Worm (Caenorhabditis elegans): ENCODE results near the gene AH10.2.

AH10.2 gene

ce11 chrV:14141846-14142245, 14.7 kb upstream of the AH10.2 start:
- no peak for TF ChIP-seq aly-1 (tag; optimal IDR thresholded peaks at IDR 0.05)
- TF ChIP-seq ets-7 (tag; optimal IDR thresholded peaks at IDR 0.05), result no peak
- no peak for TF ChIP-seq hnd-1 (tag; optimal IDR thresholded peaks at IDR 0.05)
- TF ChIP-seq ceh-36 (tag; optimal IDR thresholded peaks at IDR 0.05), result no peak
- no peak for TF ChIP-seq ama-1 (optimal IDR thresholded peaks at IDR 0.05)
- TF ChIP-seq hmbx-1 (tag; optimal IDR thresholded peaks at IDR 0.05), result no peak
- TF ChIP-seq scrt-1 (GFP tag; IDR thresholded peaks at IDR 0.05), result no peak
- no peak for TF ChIP-seq tra-4 (tag; optimal IDR thresholded peaks at IDR 0.05)
- TF ChIP-seq sea-1 (GFP tag; conservative IDR thresholded peaks at IDR 0.05), result no peak
- TF ChIP-seq pes-1 (GFP tag; IDR thresholded peaks at IDR 0.05), result no peak
- no peak for TF ChIP-seq hmg-4 (GFP tag; optimal IDR thresholded peaks at IDR 0.05)
- TF ChIP-seq tbx-11 (GFP tag; IDR thresholded peaks at IDR 0.05), result no peak
- no peak for TF ChIP-seq tbx-37 (GFP tag; conservative IDR thresholded peaks at IDR 0.05)
- no peak for TF ChIP-seq B0310.2 (tag; optimal IDR thresholded peaks at IDR 0.05)
- no peak for TF ChIP-seq flt-1 (GFP tag; IDR thresholded peaks at IDR 0.05)
- TF ChIP-seq F13C5.2 (tag; optimal IDR thresholded peaks at IDR 0.05), result no peak

ce11 chrV:14143634-14144033, 12.9 kb upstream of the AH10.2 start:
- TF ChIP-seq tra-4 (tag; optimal IDR thresholded peaks at IDR 0.05) (no peak), aly-1 (tag; optimal IDR thresholded peaks at IDR 0.05) (no peak), ceh-13 (GFP tag; optimal IDR thresholded peaks at IDR 0.05) (no peak), sea-1 (GFP tag; conservative IDR thresholded peaks at IDR 0.05) (no peak), ets-7 (tag; optimal IDR thresholded peaks at IDR 0.05) (no peak), pes-1 (GFP tag; IDR thresholded peaks at IDR 0.05) (no peak), tbx-11 (GFP tag; IDR thresholded peaks at IDR 0.05) (no peak), hmg-4 (GFP tag; optimal IDR thresholded peaks at IDR 0.05) (no peak), B0310.2 (tag; optimal IDR thresholded peaks at IDR 0.05) (no peak), ama-1 (optimal IDR thresholded peaks at IDR 0.05) (no peak), ceh-36 (tag; optimal IDR thresholded peaks at IDR 0.05) (no peak), tbx-37 (GFP tag; conservative IDR thresholded peaks at IDR 0.05) (no peak), hnd-1 (tag; optimal IDR thresholded peaks at IDR 0.05) (no peak), hmbx-1 (tag; optimal IDR thresholded peaks at IDR 0.05) (no peak), flt-1 (GFP tag; IDR thresholded peaks at IDR 0.05) (no peak), F13C5.2 (tag; optimal IDR thresholded peaks at IDR 0.05) (no peak), scrt-1 (GFP tag; IDR thresholded peaks at IDR 0.05) (no peak)

- TF ChIP-seq F13C5.2 (tag; optimal IDR thresholded peaks at IDR 0.05) (no peak), ets-7 (tag; optimal IDR thresholded peaks at IDR 0.05) (no peak), flt-1 (GFP tag; IDR thresholded peaks at IDR 0.05) (no peak), ceh-36 (tag; optimal IDR thresholded peaks at IDR 0.05) (no peak), pes-1 (GFP tag; IDR thresholded peaks at IDR 0.05) (no peak), aly-1 (tag; optimal IDR thresholded peaks at IDR 0.05) (no peak), tbx-37 (GFP tag; conservative IDR thresholded peaks at IDR 0.05) (no peak), hmbx-1 (tag; optimal IDR thresholded peaks at IDR 0.05) (no peak), ama-1 (optimal IDR thresholded peaks at IDR 0.05) (no peak), hnd-1 (tag; optimal IDR thresholded peaks at IDR 0.05) (no peak), tbx-11 (GFP tag; IDR thresholded peaks at IDR 0.05) (no peak), scrt-1 (GFP tag; IDR thresholded peaks at IDR 0.05) (no peak), sea-1 (GFP tag; conservative IDR thresholded peaks at IDR 0.05) (no peak), ceh-13 (GFP tag; optimal IDR thresholded peaks at IDR 0.05) (no peak), tra-4 (tag; optimal IDR thresholded peaks at IDR 0.05) (no peak), B0310.2 (tag; optimal IDR thresholded peaks at IDR 0.05) (no peak), hmg-4 (GFP tag; optimal IDR thresholded peaks at IDR 0.05) (no peak)
Observed at ce11 chrV:14145267-14145666, 11.3 kb upstream of the AH10.2 start, which contains the start of gene par-1. par-1 (minus strand) TSS chrV:14145367.

- TF ChIP-seq B0310.2 (tag; optimal IDR thresholded peaks at IDR 0.05) (no peak), tra-4 (tag; optimal IDR thresholded peaks at IDR 0.05) (no peak), F13C5.2 (tag; optimal IDR thresholded peaks at IDR 0.05) (no peak), flt-1 (GFP tag; IDR thresholded peaks at IDR 0.05) (no peak), hnd-1 (tag; optimal IDR thresholded peaks at IDR 0.05) (no peak), ama-1 (optimal IDR thresholded peaks at IDR 0.05) (no peak), tbx-37 (GFP tag; conservative IDR thresholded peaks at IDR 0.05) (no peak), hmg-4 (GFP tag; optimal IDR thresholded peaks at IDR 0.05) (no peak)
Observed at ce11 chrV:14146199-14146598, 10.4 kb upstream of the AH10.2 start, which contains the start of gene acs-10. acs-10 (plus strand) TSS chrV:14146499.

ce11 chrV:14147114-14147513, 9.5 kb upstream of the AH10.2 start:
- TF ChIP-seq aly-1 (tag; optimal IDR thresholded peaks at IDR 0.05) (no peak), ceh-13 (GFP tag; optimal IDR thresholded peaks at IDR 0.05) (no peak), sea-1 (GFP tag; conservative IDR thresholded peaks at IDR 0.05) (no peak), hnd-1 (tag; optimal IDR thresholded peaks at IDR 0.05) (no peak), F13C5.2 (tag; optimal IDR thresholded peaks at IDR 0.05) (no peak), hmg-4 (GFP tag; optimal IDR thresholded peaks at IDR 0.05) (no peak), tra-4 (tag; optimal IDR thresholded peaks at IDR 0.05) (no peak), ceh-36 (tag; optimal IDR thresholded peaks at IDR 0.05) (no peak), tbx-37 (GFP tag; conservative IDR thresholded peaks at IDR 0.05) (no peak), pes-1 (GFP tag; IDR thresholded peaks at IDR 0.05) (no peak), flt-1 (GFP tag; IDR thresholded peaks at IDR 0.05) (no peak), B0310.2 (tag; optimal IDR thresholded peaks at IDR 0.05) (no peak), ama-1 (optimal IDR thresholded peaks at IDR 0.05) (no peak), ets-7 (tag; optimal IDR thresholded peaks at IDR 0.05) (no peak), tbx-11 (GFP tag; IDR thresholded peaks at IDR 0.05) (no peak)

- TF ChIP-seq hnd-1 (tag; optimal IDR thresholded peaks at IDR 0.05) (no peak), scrt-1 (GFP tag; IDR thresholded peaks at IDR 0.05) (no peak), tra-4 (tag; optimal IDR thresholded peaks at IDR 0.05) (no peak), hmbx-1 (tag; optimal IDR thresholded peaks at IDR 0.05) (no peak), flt-1 (GFP tag; IDR thresholded peaks at IDR 0.05) (no peak), ama-1 (optimal IDR thresholded peaks at IDR 0.05) (no peak), sea-1 (GFP tag; conservative IDR thresholded peaks at IDR 0.05) (no peak), hmg-4 (GFP tag; optimal IDR thresholded peaks at IDR 0.05) (no peak), tbx-11 (GFP tag; IDR thresholded peaks at IDR 0.05) (no peak), F13C5.2 (tag; optimal IDR thresholded peaks at IDR 0.05) (no peak), aly-1 (tag; optimal IDR thresholded peaks at IDR 0.05) (no peak), pes-1 (GFP tag; IDR thresholded peaks at IDR 0.05) (no peak), ceh-13 (GFP tag; optimal IDR thresholded peaks at IDR 0.05) (no peak)
Observed at ce11 chrV:14149125-14149524, 7.4 kb upstream of the AH10.2 start.

- TF ChIP-seq tra-4 (tag; optimal IDR thresholded peaks at IDR 0.05) (no peak), tbx-11 (GFP tag; IDR thresholded peaks at IDR 0.05) (no peak), scrt-1 (GFP tag; IDR thresholded peaks at IDR 0.05) (no peak), tbx-37 (GFP tag; conservative IDR thresholded peaks at IDR 0.05) (no peak)
Observed at ce11 chrV:14150966-14151365, 5.6 kb upstream of the AH10.2 start.
